Worm (Caenorhabditis elegans) whole organism, early embryonic: Measurements from ENCODE around the gene srz-42.

Experiments used
- B0310.2 ChIP-seq: sonication (generic microtip); optimal IDR thresholded peaks from 2 replicates; lab custom pipeline; 2016; ENCODE audit warnings: mild to moderate bottlenecking, missing genetic modification characterization, missing compliant biosample characterization
- F13C5.2 ChIP-seq: sonication (generic microtip); optimal IDR thresholded peaks from 2 replicates; lab custom pipeline; 2017; ENCODE audit warnings: mild to moderate bottlenecking, missing genetic modification characterization, inconsistent platforms, missing compliant biosample characterization
- aly-1 ChIP-seq: sonication (generic microtip); optimal IDR thresholded peaks from 2 replicates; lab custom pipeline; 2016; ENCODE audit warnings: missing genetic modification characterization, missing compliant biosample characterization
- ama-1 ChIP-seq: fragments of 150-350 bp; optimal IDR thresholded peaks from 2 replicates; lab custom pipeline; 2014
- ceh-13 ChIP-seq: fragments of 200-800 bp; sonication (Bioruptor generic); optimal IDR thresholded peaks from 2 replicates; lab custom pipeline; 2018; ENCODE audit warnings: mild to moderate bottlenecking, missing genetic modification characterization, missing compliant biosample characterization
- ceh-36 ChIP-seq: sonication (generic microtip); optimal IDR thresholded peaks from 2 replicates; lab custom pipeline; 2016; ENCODE audit warnings: missing genetic modification characterization, inconsistent platforms, missing compliant biosample characterization
- ets-7 ChIP-seq: sonication (generic microtip); optimal IDR thresholded peaks from 2 replicates; lab custom pipeline; 2016; ENCODE audit warnings: missing genotype, missing genetic modification characterization, missing compliant biosample characterization
- flt-1 ChIP-seq: fragments of 200-800 bp; sonication (Bioruptor generic); IDR thresholded peaks from 2 replicates; pipeline ENCODE4 v1.3.6; 2022; ENCODE audit warnings: missing genetic modification characterization, missing compliant biosample characterization
- hmbx-1 ChIP-seq: sonication (generic microtip); optimal IDR thresholded peaks from 2 replicates; lab custom pipeline; 2016; ENCODE audit warnings: mild to moderate bottlenecking, missing genetic modification characterization, missing compliant biosample characterization
- hmg-4 ChIP-seq: fragments of 200-800 bp; sonication (Bioruptor generic); optimal IDR thresholded peaks from 2 replicates; lab custom pipeline; 2018; ENCODE audit warnings: mild to moderate bottlenecking, missing genetic modification characterization, missing compliant biosample characterization
- hnd-1 ChIP-seq: sonication (generic microtip); optimal IDR thresholded peaks from 2 replicates; lab custom pipeline; 2016; ENCODE audit warnings: missing genetic modification characterization, missing compliant biosample characterization
- pes-1 ChIP-seq: fragments of 200-800 bp; sonication (Bioruptor generic); IDR thresholded peaks from 2 replicates; pipeline ENCODE4 v1.3.6; 2022; ENCODE audit warnings: missing genetic modification reagents, missing genetic modification characterization, missing compliant biosample characterization
- scrt-1 ChIP-seq: fragments of 200-800 bp; sonication (Bioruptor generic); IDR thresholded peaks from 2 replicates; pipeline ENCODE4 v1.3.6; 2022; ENCODE audit warnings: missing genetic modification characterization, missing compliant biosample characterization
- sea-1 ChIP-seq: fragments of 200-800 bp; sonication (Bioruptor generic); conservative IDR thresholded peaks from 2 replicates; pipeline ENCODE4 v1.3.6; 2022; ENCODE audit warnings: missing genetic modification characterization, missing compliant biosample characterization
- tbx-11 ChIP-seq: fragments of 200-800 bp; sonication (Bioruptor generic); IDR thresholded peaks from 2 replicates; pipeline ENCODE4 v1.3.6; 2022; ENCODE audit warnings: missing genetic modification characterization, missing compliant biosample characterization
- tbx-37 ChIP-seq: fragments of 200-800 bp; sonication (Bioruptor generic); conservative IDR thresholded peaks from 2 replicates; pipeline ENCODE4 v1.3.6; 2022; ENCODE audit warnings: missing genetic modification reagents, missing genetic modification characterization, missing compliant biosample characterization
- tra-4 ChIP-seq: sonication (generic microtip); optimal IDR thresholded peaks from 2 replicates; lab custom pipeline; 2017; ENCODE audit warnings: missing genetic modification characterization, missing compliant biosample characterization

srz-42 gene

DNA sequence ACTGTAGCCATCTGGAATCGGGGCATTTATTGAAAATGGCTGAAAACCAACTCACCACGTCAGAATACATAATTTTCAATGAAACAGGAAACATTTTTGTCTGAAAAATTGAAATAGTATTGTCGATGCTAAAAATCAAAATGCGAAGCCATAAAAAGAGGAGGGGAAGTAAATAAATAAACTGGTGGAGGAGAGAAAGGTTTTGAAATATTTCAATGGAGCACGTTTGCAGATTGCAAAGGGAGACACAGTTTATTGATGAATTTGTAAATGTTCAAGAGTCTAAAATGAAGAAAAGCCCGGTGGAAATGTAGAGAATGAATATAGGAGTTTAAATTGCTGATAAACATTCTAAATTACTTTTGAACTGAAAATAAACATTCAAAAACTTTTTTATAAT, 26.1 kb upstream of the srz-42 start, which contains the start of gene F52B11.5:
Gene F52B11.5 (minus strand): TSS at position 178 of the 400 bp plus-strand sequence.
- TF ChIP-seq scrt-1 (GFP tag; lab: Robert Waterston, UW) (no peak), F13C5.2 (tag; lab: Kevin White, UChicago) (no peak), ama-1 (lab: Kevin White, UChicago) (no peak), tra-4 (no peak), tbx-11 (GFP tag; lab: Robert Waterston, UW) (no peak), sea-1 (GFP tag; lab: Robert Waterston, UW) (no peak), flt-1 (GFP tag; lab: Robert Waterston, UW) (no peak), ceh-13 (no peak), pes-1 (no peak), ceh-36 (tag; lab: Kevin White, UChicago) (no peak)

DNA sequence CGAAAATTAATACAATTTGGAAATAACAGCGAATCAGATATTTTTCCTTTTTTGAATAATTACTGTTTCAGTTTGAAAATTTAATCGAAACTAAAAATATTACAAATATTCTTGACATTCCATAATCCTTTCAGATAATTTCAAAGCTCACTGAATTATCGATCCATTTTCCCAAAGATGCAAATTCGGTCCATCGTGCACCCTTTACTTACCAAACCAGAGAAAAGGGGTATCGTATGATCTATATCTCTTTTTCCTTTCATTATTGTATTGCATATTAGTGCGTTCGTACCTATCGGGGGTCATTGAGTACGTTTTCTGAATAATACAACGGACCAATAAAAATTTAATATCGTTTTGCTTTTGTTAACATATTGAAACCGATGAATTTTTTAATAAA, 24.4 kb upstream of the srz-42 start:
- TF ChIP-seq hnd-1 (tag; lab: Kevin White, UChicago) = no peak
- TF ChIP-seq hmg-4 = no peak
- TF ChIP-seq tbx-11 (GFP tag; lab: Robert Waterston, UW) = no peak
- no peak for TF ChIP-seq pes-1
- TF ChIP-seq ceh-36 (tag; lab: Kevin White, UChicago) = no peak
- TF ChIP-seq flt-1 (GFP tag; lab: Robert Waterston, UW) = no peak
- TF ChIP-seq tra-4 = no peak
- no peak for TF ChIP-seq scrt-1 (GFP tag; lab: Robert Waterston, UW)
- TF ChIP-seq hmbx-1 = no peak
- no peak for TF ChIP-seq aly-1 (tag; lab: Kevin White, UChicago)
- no peak for TF ChIP-seq ceh-13
- no peak for TF ChIP-seq ets-7
- no peak for TF ChIP-seq B0310.2 (tag; lab: Kevin White, UChicago)
- no peak for TF ChIP-seq sea-1 (GFP tag; lab: Robert Waterston, UW)

- TF ChIP-seq hmg-4 (no peak), ceh-36 (tag; lab: Kevin White, UChicago) (no peak), flt-1 (GFP tag; lab: Robert Waterston, UW) (no peak), hnd-1 (tag; lab: Kevin White, UChicago) (no peak), pes-1 (no peak), ceh-13 (no peak), aly-1 (tag; lab: Kevin White, UChicago) (no peak), tra-4 (no peak), tbx-37 (no peak), tbx-11 (GFP tag; lab: Robert Waterston, UW) (no peak), ama-1 (lab: Kevin White, UChicago) (no peak), ets-7 (no peak), F13C5.2 (tag; lab: Kevin White, UChicago) (no peak), scrt-1 (GFP tag; lab: Robert Waterston, UW) (no peak)
Measured at ce11 chrIV:14106274-14106673, 22.9 kb upstream of the srz-42 start, which contains the start of gene ins-34. TSS of gene ins-34 (plus strand) at chrIV:14106574.

ce11 chrIV:14107647-14108046, 21.5 kb upstream of the srz-42 start:
- TF ChIP-seq B0310.2 (tag; lab: Kevin White, UChicago) (no peak), ceh-36 (tag; lab: Kevin White, UChicago) (no peak)

- TF ChIP-seq tbx-37 = no peak
Measured at ce11 chrIV:14113621-14114020, 15.6 kb upstream of the srz-42 start.

- no peak for TF ChIP-seq hmg-4
- no peak for TF ChIP-seq B0310.2 (tag; lab: Kevin White, UChicago)
- TF ChIP-seq flt-1 (GFP tag; lab: Robert Waterston, UW) = no peak
- no peak for TF ChIP-seq sea-1 (GFP tag; lab: Robert Waterston, UW)
Measured at ce11 chrIV:14114357-14114756, 14.8 kb upstream of the srz-42 start.

DNA sequence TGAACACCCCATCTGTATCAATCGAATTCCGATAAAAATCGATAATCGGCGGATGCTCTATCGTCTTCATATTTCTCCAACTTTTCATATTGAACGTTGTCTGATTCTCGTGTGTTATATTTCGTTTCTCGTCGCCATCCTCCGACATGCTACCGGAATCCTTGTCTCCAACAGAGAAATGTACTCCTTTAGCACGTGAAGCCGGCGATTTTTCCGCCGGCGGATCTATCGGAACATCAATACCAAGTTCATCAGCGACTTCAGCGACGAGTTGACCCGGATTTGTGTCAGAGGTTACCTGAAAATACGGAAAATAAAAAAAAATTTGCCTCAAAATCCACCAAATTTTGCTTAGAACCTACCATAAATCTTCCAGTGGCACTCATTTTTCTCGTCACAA, 14.1 kb upstream of the srz-42 start:
- TF ChIP-seq tbx-11 (GFP tag; lab: Robert Waterston, UW) (no peak), tra-4 (no peak), scrt-1 (GFP tag; lab: Robert Waterston, UW) (no peak), hmg-4 (no peak), aly-1 (tag; lab: Kevin White, UChicago) (no peak), F13C5.2 (tag; lab: Kevin White, UChicago) (no peak), ets-7 (no peak), hnd-1 (tag; lab: Kevin White, UChicago) (no peak), pes-1 (no peak), B0310.2 (tag; lab: Kevin White, UChicago) (no peak), hmbx-1 (no peak), flt-1 (GFP tag; lab: Robert Waterston, UW) (no peak), ceh-13 (no peak), sea-1 (GFP tag; lab: Robert Waterston, UW) (no peak), ceh-36 (tag; lab: Kevin White, UChicago) (no peak), tbx-37 (no peak), ama-1 (lab: Kevin White, UChicago) (no peak)

DNA sequence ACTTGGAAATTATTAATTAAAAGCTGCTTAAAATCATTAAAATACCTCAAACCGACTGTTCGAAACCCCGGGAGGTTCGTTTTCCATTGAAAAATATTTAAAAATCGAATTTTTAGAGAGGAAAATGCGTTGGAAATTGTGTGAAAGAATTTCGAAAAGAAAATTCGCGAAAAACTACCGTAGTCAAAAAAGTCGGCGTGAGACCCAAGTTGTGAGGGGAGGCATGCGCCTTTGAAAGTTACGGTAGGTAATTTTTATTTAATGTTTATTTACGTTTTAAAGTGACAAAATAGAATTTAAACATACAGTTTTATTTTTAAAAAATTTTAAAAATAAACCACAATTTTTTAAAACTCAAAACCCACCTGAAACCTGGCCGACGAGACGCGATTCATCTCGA, 13.6 kb upstream of the srz-42 start:
- TF ChIP-seq F13C5.2 (tag; lab: Kevin White, UChicago) (no peak), ama-1 (lab: Kevin White, UChicago) (no peak), tra-4 (no peak), tbx-11 (GFP tag; lab: Robert Waterston, UW) (no peak), aly-1 (tag; lab: Kevin White, UChicago) (no peak), ets-7 (no peak), pes-1 (no peak), hmg-4 (no peak), hmbx-1 (no peak), B0310.2 (tag; lab: Kevin White, UChicago) (no peak), ceh-36 (tag; lab: Kevin White, UChicago) (no peak), sea-1 (GFP tag; lab: Robert Waterston, UW) (no peak), flt-1 (GFP tag; lab: Robert Waterston, UW) (no peak), tbx-37 (no peak)
